Worm (Caenorhabditis elegans) whole organism, L1 larva: ENCODE results near the gene Y110A2AL.9.

Experiments
- ama-1 ChIP-seq: fragments of 150-350 bp; optimal IDR thresholded peaks from 2 replicates; lab custom pipeline; 2014
- blmp-1 ChIP-seq: fragments of 150-350 bp; optimal IDR thresholded peaks from 2 replicates; lab custom pipeline; 2014; ENCODE audit warnings: missing biosample characterization, missing genetic modification characterization
- efl-1 ChIP-seq, 4 experiments: fragments of 150-350 bp; optimal IDR thresholded peaks in 3 of 4; peaks in 1 of 4; 1 replicate in 1 of 4; 2 replicates in 3 of 4; lab custom pipeline; 2014; ENCODE audit warnings: missing biosample characterization in 2 of 4, missing genetic modification characterization in 2 of 4, missing genetic modification reagents in 2 of 4
- fkh-4 ChIP-seq: sonication (generic microtip); optimal IDR thresholded peaks from 2 replicates; lab custom pipeline; 2016; ENCODE audit warnings: missing compliant biosample characterization, missing genetic modification characterization, borderline replicate concordance
- isw-1 ChIP-seq: fragments of 200-800 bp; sonication (Bioruptor generic); IDR thresholded peaks from 2 replicates; pipeline ENCODE4 v1.3.6; 2022; ENCODE audit warnings: missing genetic modification characterization, missing compliant biosample characterization
- lin-13 ChIP-seq: fragments of 150-350 bp; optimal IDR thresholded peaks from 2 replicates; lab custom pipeline; 2014; ENCODE audit warnings: missing biosample characterization, missing genetic modification reagents, missing genetic modification characterization
- lin-39 ChIP-seq: fragments of 150-350 bp; optimal IDR thresholded peaks from 2 replicates; lab custom pipeline; 2014; ENCODE audit warnings: missing biosample characterization, missing genetic modification reagents, missing genetic modification characterization
- lsy-2 ChIP-seq, 2 experiments: fragments of 150-350 bp; optimal IDR thresholded peaks; 2 replicates each; lab custom pipeline; 2014; ENCODE audit warnings: missing biosample characterization in 2 of 2, missing genetic modification characterization in 2 of 2
- sptf-1 ChIP-seq: fragments of 150-350 bp; optimal IDR thresholded peaks from 2 replicates; lab custom pipeline; 2014; ENCODE audit warnings: missing biosample characterization, missing genetic modification characterization
- swsn-7 ChIP-seq: sonication (generic microtip); optimal IDR thresholded peaks from 2 replicates; lab custom pipeline; 2016; ENCODE audit warnings: missing genetic modification characterization, missing compliant biosample characterization
- unc-98 ChIP-seq: fragments of 200-800 bp; sonication (Bioruptor generic); IDR thresholded peaks from 2 replicates; pipeline ENCODE4 v1.3.6; 2022; ENCODE audit warnings: missing genetic modification characterization, missing compliant biosample characterization
- zip-4 ChIP-seq: fragments of 200-800 bp; sonication (Bioruptor generic); optimal IDR thresholded peaks from 2 replicates; lab custom pipeline; 2018; ENCODE audit warnings: mild to moderate bottlenecking, missing genetic modification characterization, moderate library complexity, missing compliant biosample characterization

DNA sequence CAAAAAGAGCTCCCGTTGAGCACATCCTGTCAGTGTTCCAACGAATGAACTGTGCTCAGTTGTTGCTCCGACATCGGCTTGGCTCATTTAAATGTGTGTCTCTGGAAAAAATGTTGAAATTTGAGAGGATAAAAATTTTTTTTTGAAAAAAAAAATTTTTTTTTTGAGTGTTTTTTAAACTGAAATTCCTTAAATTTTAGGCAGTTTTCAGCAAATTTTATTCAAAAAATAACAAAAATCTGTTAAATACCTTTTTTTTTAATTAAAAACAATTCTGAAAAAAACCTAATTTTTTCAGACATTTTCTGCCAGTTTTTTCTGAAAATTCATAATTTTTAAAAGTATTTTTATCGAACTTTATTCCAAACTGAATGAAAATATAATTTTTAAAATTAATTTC is 18.4 kb upstream of the Y110A2AL.9 start, which contains the start of gene pigw-1:
- TF ChIP-seq lin-39 (tag; lab: Kevin White, UChicago), result no peak
- no peak for TF ChIP-seq swsn-7 (tag; lab: Kevin White, UChicago)
- TF ChIP-seq unc-98, result no peak
- no peak for TF ChIP-seq ama-1 (lab: Kevin White, UChicago)
- no peak for TF ChIP-seq efl-1 (optimal IDR thresholded peaks at IDR 0.05; lab: Kevin White, UChicago)
- TF ChIP-seq efl-1 (GFP tag; optimal IDR thresholded peaks at IDR 0.05 in 1 of 2; lab: Kevin White, UChicago), result no peak
- TF ChIP-seq lsy-2 (tag; optimal IDR thresholded peaks at IDR 0.05; lab: Kevin White, UChicago), result no peak
- TF ChIP-seq blmp-1 (tag; lab: Kevin White, UChicago), result no peak
- no peak for TF ChIP-seq sptf-1 (tag; lab: Kevin White, UChicago)
- TF ChIP-seq isw-1 (GFP tag; lab: Robert Waterston, UW), result no peak
- no peak for TF ChIP-seq lin-13 (GFP tag; lab: Kevin White, UChicago)
- no peak for TF ChIP-seq zip-4
- TF ChIP-seq fkh-4 (tag; lab: Kevin White, UChicago), result no peak
